Worm (Caenorhabditis elegans) whole organism, L4 larva: ENCODE measurements around the gene snb-6.

Experiments used
- R02D3.7 ChIP-seq: fragments of 150-350 bp; sonication (generic microtip); optimal IDR thresholded peaks from 3 replicates; lab custom pipeline; 2014; ENCODE audit warnings: missing biosample characterization, missing genetic modification characterization
- ama-1 ChIP-seq: fragments of 150-350 bp; optimal IDR thresholded peaks from 2 replicates; lab custom pipeline; 2014; ENCODE audit warnings: inconsistent platforms, mixed read lengths
- attf-4 ChIP-seq: sonication (generic microtip); optimal IDR thresholded peaks from 3 replicates; lab custom pipeline; 2017; ENCODE audit warnings: missing biosample characterization, missing genetic modification characterization
- ceh-32 ChIP-seq: sonication (generic microtip); optimal IDR thresholded peaks from 2 replicates; lab custom pipeline; 2016; ENCODE audit warnings: mild to moderate bottlenecking, missing genetic modification characterization, missing compliant biosample characterization; ENCODE audit not compliant: poor library complexity
- ceh-62 ChIP-seq: sonication (generic microtip); optimal IDR thresholded peaks from 2 replicates; lab custom pipeline; 2017; ENCODE audit warnings: missing biosample characterization, missing genetic modification characterization
- ctbp-1 ChIP-seq: fragments of 200-800 bp; sonication (Bioruptor generic); IDR thresholded peaks from 2 replicates; pipeline ENCODE4 v1.3.6; 2022; ENCODE audit warnings: missing genetic modification reagents, missing genetic modification characterization, missing compliant biosample characterization
- dmd-6 ChIP-seq: fragments of 200-800 bp; sonication (Bioruptor generic); IDR thresholded peaks from 2 replicates; pipeline ENCODE4 v1.3.6; 2022; ENCODE audit warnings: missing genetic modification reagents, missing genetic modification characterization, missing compliant biosample characterization
- dmd-8 ChIP-seq: fragments of 200-800 bp; sonication (Bioruptor generic); IDR thresholded peaks from 2 replicates; pipeline ENCODE4 v1.3.6; 2022; ENCODE audit warnings: missing genetic modification characterization, missing compliant biosample characterization
- dmd-9 ChIP-seq: fragments of 200-800 bp; sonication (Bioruptor generic); IDR thresholded peaks from 2 replicates; pipeline ENCODE4 v1.3.6; 2022; ENCODE audit warnings: missing genetic modification reagents, missing genetic modification characterization, missing compliant biosample characterization
- duxl-1 ChIP-seq: sonication (generic microtip); optimal IDR thresholded peaks from 2 replicates; lab custom pipeline; 2016; ENCODE audit warnings: mild to moderate bottlenecking, missing genetic modification characterization, moderate library complexity, missing compliant biosample characterization; ENCODE audit not compliant: poor library complexity
- dve-1 ChIP-seq: sonication (generic microtip); optimal IDR thresholded peaks from 2 replicates; lab custom pipeline; 2017; ENCODE audit warnings: antibody characterized with exemption, mild to moderate bottlenecking, missing genetic modification characterization, missing compliant biosample characterization; ENCODE audit not compliant: insufficient read depth
- egl-43 ChIP-seq: fragments of 200-800 bp; sonication (Bioruptor generic); IDR thresholded peaks from 2 replicates; pipeline ENCODE4 v1.3.6; 2022; ENCODE audit warnings: missing genetic modification reagents, missing genetic modification characterization, missing compliant biosample characterization
- fkh-10 ChIP-seq: fragments of 150-350 bp; optimal IDR thresholded peaks from 2 replicates; lab custom pipeline; 2014; ENCODE audit warnings: missing biosample characterization, missing genetic modification reagents, missing genetic modification characterization
- fos-1 ChIP-seq: fragments of 150-350 bp; optimal IDR thresholded peaks from 2 replicates; lab custom pipeline; 2014; ENCODE audit warnings: missing biosample characterization, missing genetic modification characterization
- gei-8 ChIP-seq: fragments of 200-800 bp; sonication (Bioruptor generic); optimal IDR thresholded peaks from 2 replicates; lab custom pipeline; 2018; ENCODE audit warnings: mild to moderate bottlenecking, missing genetic modification characterization, missing compliant biosample characterization
- hlh-11 ChIP-seq: fragments of 200-800 bp; sonication (Bioruptor generic); optimal IDR thresholded peaks from 2 replicates; lab custom pipeline; 2018; ENCODE audit warnings: mild to moderate bottlenecking, missing genetic modification characterization, missing compliant biosample characterization
- hlh-30 ChIP-seq: sonication (generic microtip); optimal IDR thresholded peaks from 2 replicates; lab custom pipeline; 2017; ENCODE audit warnings: antibody characterized with exemption, mild to moderate bottlenecking, missing genetic modification characterization, missing compliant biosample characterization; ENCODE audit not compliant: insufficient read depth
- lin-13 ChIP-seq: fragments of 150-350 bp; optimal IDR thresholded peaks from 2 replicates; lab custom pipeline; 2014; ENCODE audit warnings: missing biosample characterization, missing genetic modification reagents, missing genetic modification characterization
- lin-15B ChIP-seq: fragments of 150-350 bp; sonication (generic microtip); optimal IDR thresholded peaks from 3 replicates; lab custom pipeline; 2014; ENCODE audit warnings: missing biosample characterization, missing genetic modification characterization
- lsy-2 ChIP-seq, 2 experiments: fragments of 150-350 bp in 1 of 2; sonication (generic microtip) in 1 of 2; optimal IDR thresholded peaks; 2 replicates each; lab custom pipeline; 2014 to 2017; ENCODE audit warnings: missing biosample characterization in 2 of 2, missing genetic modification characterization in 2 of 2
- mdl-1 ChIP-seq, 2 experiments: fragments of 150-350 bp in 1 of 2; sonication (generic microtip) in 1 of 2; optimal IDR thresholded peaks; 2 replicates each; lab custom pipeline; 2014 to 2017; ENCODE audit warnings: missing biosample characterization in 2 of 2, missing genetic modification characterization in 2 of 2
- mep-1 ChIP-seq: fragments of 150-350 bp; sonication (generic microtip); optimal IDR thresholded peaks from 3 replicates; lab custom pipeline; 2014; ENCODE audit warnings: missing biosample characterization, missing genetic modification characterization
- mxl-3 ChIP-seq: fragments of 200-800 bp; sonication (Bioruptor generic); optimal IDR thresholded peaks from 2 replicates; lab custom pipeline; 2018; ENCODE audit warnings: mild to moderate bottlenecking, missing genetic modification characterization, missing compliant biosample characterization
- nhr-10 ChIP-seq: fragments of 150-350 bp; optimal IDR thresholded peaks from 2 replicates; lab custom pipeline; 2014; ENCODE audit warnings: missing biosample characterization, missing genetic modification characterization
- nhr-111 ChIP-seq: fragments of 200-800 bp; sonication (Bioruptor generic); optimal IDR thresholded peaks from 2 replicates; lab custom pipeline; 2018; ENCODE audit warnings: mild to moderate bottlenecking, missing genetic modification characterization, missing compliant biosample characterization
- nhr-237 ChIP-seq: sonication (generic microtip); optimal IDR thresholded peaks from 2 replicates; lab custom pipeline; 2017; ENCODE audit warnings: missing biosample characterization, missing genetic modification characterization
- nhr-28 ChIP-seq: fragments of 150-350 bp; optimal IDR thresholded peaks from 2 replicates; lab custom pipeline; 2014; ENCODE audit warnings: missing biosample characterization, missing genetic modification characterization
- nhr-48 ChIP-seq: sonication (generic microtip); optimal IDR thresholded peaks from 2 replicates; lab custom pipeline; 2016; ENCODE audit warnings: mild to moderate bottlenecking, missing genetic modification characterization, missing compliant biosample characterization
- nhr-6 ChIP-seq: fragments of 150-350 bp; optimal IDR thresholded peaks from 2 replicates; lab custom pipeline; 2014; ENCODE audit warnings: missing biosample characterization, missing genetic modification characterization
- pha-4 ChIP-seq, 2 experiments: fragments of 150-350 bp in 1 of 2; fragments of 200-800 bp in 1 of 2; sonication (Bioruptor generic) in 1 of 2; IDR thresholded peaks in 1 of 2; optimal IDR thresholded peaks in 1 of 2; 2 replicates each; pipeline versions ENCODE4 v1.3.6 to Lab custom; 2014 to 2022; ENCODE audit warnings: missing genetic modification characterization in 2 of 2, missing genetic modification reagents in 2 of 2, missing biosample characterization in 1 of 2, missing compliant biosample characterization in 1 of 2
- rbr-2 ChIP-seq: sonication (generic microtip); optimal IDR thresholded peaks from 2 replicates; lab custom pipeline; 2016; ENCODE audit warnings: missing genotype, missing genetic modification characterization, missing compliant biosample characterization
- saeg-2 ChIP-seq: fragments of 200-800 bp; sonication (Bioruptor generic); IDR thresholded peaks from 2 replicates; pipeline ENCODE4 v1.3.6; 2022; ENCODE audit warnings: missing genetic modification reagents, missing genetic modification characterization, missing compliant biosample characterization
- sdz-12 ChIP-seq: fragments of 200-800 bp; sonication (Bioruptor generic); optimal IDR thresholded peaks from 2 replicates; lab custom pipeline; 2018; ENCODE audit warnings: mild to moderate bottlenecking, missing genetic modification characterization, missing compliant biosample characterization
- skn-1 ChIP-seq: fragments of 150-350 bp; optimal IDR thresholded peaks from 2 replicates; lab custom pipeline; 2014; ENCODE audit warnings: missing biosample characterization, missing genetic modification characterization
- snpc-1.2 ChIP-seq: fragments of 200-800 bp; sonication (Bioruptor generic); IDR thresholded peaks from 2 replicates; pipeline ENCODE4 v1.3.6; 2022; ENCODE audit warnings: missing genetic modification reagents, missing genetic modification characterization, missing compliant biosample characterization
- snpc-4 ChIP-seq: fragments of 150-350 bp; optimal IDR thresholded peaks from 2 replicates; lab custom pipeline; 2014; ENCODE audit warnings: missing biosample characterization, missing genetic modification characterization
- spr-1 ChIP-seq: sonication (generic microtip); optimal IDR thresholded peaks from 2 replicates; lab custom pipeline; 2016; ENCODE audit warnings: mild to moderate bottlenecking, missing genetic modification characterization, missing compliant biosample characterization
- tra-1 ChIP-seq: fragments of 200-800 bp; sonication (Bioruptor generic); IDR thresholded peaks from 2 replicates; pipeline ENCODE4 v1.3.6; 2022; ENCODE audit warnings: missing genetic modification reagents, missing genetic modification characterization, missing compliant biosample characterization
- unc-130 ChIP-seq: sonication (generic microtip); optimal IDR thresholded peaks from 2 replicates; lab custom pipeline; 2016; ENCODE audit warnings: missing genetic modification reagents, missing genetic modification characterization, missing compliant biosample characterization
- unc-39 ChIP-seq: sonication (generic microtip); optimal IDR thresholded peaks from 2 replicates; lab custom pipeline; 2017; ENCODE audit warnings: missing biosample characterization, missing genetic modification characterization
- unc-62 ChIP-seq, 3 experiments: fragments of 150-350 bp in 1 of 3; sonication (generic microtip); optimal IDR thresholded peaks in 2 of 3; peaks in 1 of 3; 1 replicate in 1 of 3; 2 replicates in 2 of 3; lab custom pipeline; 2014 to 2017; ENCODE audit warnings: missing biosample characterization in 3 of 3, missing genetic modification characterization in 3 of 3, missing genetic modification reagents in 3 of 3, missing genotype in 1 of 3
- zag-1 ChIP-seq: fragments of 150-350 bp; optimal IDR thresholded peaks from 2 replicates; lab custom pipeline; 2014; ENCODE audit warnings: missing biosample characterization, missing genetic modification characterization
- zfp-2 ChIP-seq: sonication (generic microtip); optimal IDR thresholded peaks from 2 replicates; lab custom pipeline; 2016; ENCODE audit warnings: mild to moderate bottlenecking, missing genetic modification characterization, missing compliant biosample characterization
- zfp-3 ChIP-seq: fragments of 200-800 bp; sonication (Bioruptor generic); conservative IDR thresholded peaks from 2 replicates; pipeline ENCODE4 v1.3.6; 2022; ENCODE audit warnings: missing genetic modification reagents, missing genetic modification characterization, missing compliant biosample characterization

Gene snb-6

ce11 chrII:8830917-8831316, 28.6 kb downstream of the snb-6 start (continued):
- TF ChIP-seq nhr-6: no peak
- no peak for TF ChIP-seq R02D3.7

- TF ChIP-seq zfp-2: no peak
- no peak for TF ChIP-seq snpc-4 (tag; lab: Kevin White, UChicago)
- TF ChIP-seq lin-13 (GFP tag; lab: Kevin White, UChicago): no peak
- no peak for TF ChIP-seq mep-1
- TF ChIP-seq sdz-12 (GFP tag; lab: Kevin White, UChicago): no peak
- no peak for TF ChIP-seq ceh-32
- no peak for TF ChIP-seq gei-8 (GFP tag; lab: Kevin White, UChicago)
- no peak for TF ChIP-seq dmd-8 (GFP tag; lab: Robert Waterston, UW)
- no peak for TF ChIP-seq zfp-3 (GFP tag; lab: Robert Waterston, UW)
- no peak for TF ChIP-seq fos-1
- no peak for TF ChIP-seq fkh-10 (GFP tag; lab: Kevin White, UChicago)
- no peak for TF ChIP-seq skn-1 (tag; lab: Kevin White, UChicago)
- TF ChIP-seq rbr-2: no peak
- no peak for TF ChIP-seq lin-15B (tag; lab: Kevin White, UChicago)
- no peak for TF ChIP-seq zag-1
- TF ChIP-seq snpc-1.2 (GFP tag; lab: Robert Waterston, UW): no peak
- TF ChIP-seq pha-4 (GFP tag; IDR thresholded peaks at IDR 0.05; lab: Robert Waterston, UW): no peak
- no peak for TF ChIP-seq pha-4 (tag; optimal IDR thresholded peaks at IDR 0.05; lab: Kevin White, UChicago)
- no peak for TF ChIP-seq nhr-111 (GFP tag; lab: Kevin White, UChicago)
- TF ChIP-seq unc-130: no peak
- no peak for TF ChIP-seq nhr-10 (tag; lab: Kevin White, UChicago)
These were observed 30.3 kb downstream of the snb-6 start, which contains the start of gene F46C5.2 for ce11 chrII:8829189-8829588. TSS of gene F46C5.2 (minus strand) at chrII:8829289.

ce11 chrII:8825769-8826168, 33.7 kb downstream of the snb-6 start, which contains the start of gene nas-25:
TSS of gene nas-25 (plus strand) at chrII:8826069.
- TF ChIP-seq skn-1 (tag; lab: Kevin White, UChicago) (no peak), sdz-12 (GFP tag; lab: Kevin White, UChicago) (no peak), zag-1 (no peak), duxl-1 (tag; lab: Kevin White, UChicago) (no peak), spr-1 (tag; lab: Kevin White, UChicago) (no peak), nhr-237 (tag; lab: Kevin White, UChicago) (no peak), ceh-62 (tag; lab: Kevin White, UChicago) (no peak), ama-1 (no peak), egl-43 (no peak), ctbp-1 (GFP tag; lab: Robert Waterston, UW) (no peak)

- no peak for TF ChIP-seq pha-4 (GFP tag; IDR thresholded peaks at IDR 0.05; lab: Robert Waterston, UW)
- TF ChIP-seq pha-4 (tag; optimal IDR thresholded peaks at IDR 0.05; lab: Kevin White, UChicago): no peak
- peak; percentile 20 for TF ChIP-seq dve-1 (tag; lab: Kevin White, UChicago)
- TF ChIP-seq dmd-9: no peak
- TF ChIP-seq hlh-11 (tag; lab: Kevin White, UChicago): peak; percentile 56
- peak; percentile 2 for TF ChIP-seq nhr-10 (tag; lab: Kevin White, UChicago)
- TF ChIP-seq hlh-30 (tag; lab: Kevin White, UChicago): peak; percentile 57
- 0 out of 2 replicates have a peak, but pooled peaks have one; percentile 16 for TF ChIP-seq tra-1 (GFP tag; lab: Robert Waterston, UW)
- no peak for TF ChIP-seq zag-1
- no peak for TF ChIP-seq unc-39
- peak in 1 of 2 experiments; percentile 97 for TF ChIP-seq unc-62 (GFP tag; optimal IDR thresholded peaks at IDR 0.05 in 1 of 2; lab: Kevin White, UChicago)
- TF ChIP-seq unc-62 (tag; optimal IDR thresholded peaks at IDR 0.05; lab: Kevin White, UChicago): no peak
- TF ChIP-seq saeg-2: 0 out of 2 replicates have a peak, but pooled peaks have one; percentile 26
- TF ChIP-seq lsy-2 (tag; optimal IDR thresholded peaks at IDR 0.05; lab: Kevin White, UChicago): peak in 1 of 2 experiments; percentile 0
- TF ChIP-seq gei-8 (GFP tag; lab: Kevin White, UChicago): peak; percentile 34
- TF ChIP-seq mxl-3 (GFP tag; lab: Kevin White, UChicago): peak; percentile 98
- TF ChIP-seq dmd-6 (GFP tag; lab: Robert Waterston, UW): peak; percentile 73
- TF ChIP-seq mdl-1 (tag; optimal IDR thresholded peaks at IDR 0.05; lab: Kevin White, UChicago): peak in 1 of 2 experiments; percentile 64
- no peak for TF ChIP-seq attf-4 (tag; lab: Kevin White, UChicago)
- TF ChIP-seq nhr-48: peak; percentile 93
- peak; percentile 76 for TF ChIP-seq nhr-28 (tag; lab: Kevin White, UChicago)
- TF ChIP-seq, all 104 proteins: peak for 14
These were observed 36.8 kb downstream of the snb-6 start for ce11 chrII:8822711-8823110.
